Worm (Caenorhabditis elegans) whole organism, young adult: ENCODE measurements around the gene arle-14.

Experiments used
- B0035.1 ChIP-seq: sonication (generic microtip); optimal IDR thresholded peaks from 2 replicates; lab custom pipeline; 2016; ENCODE audit warnings: missing genetic modification characterization, mild to moderate bottlenecking, missing compliant biosample characterization, missing genotype, missing genetic modification reagents
- B0261.1 ChIP-seq: sonication (generic microtip); optimal IDR thresholded peaks from 2 replicates; lab custom pipeline; 2016; ENCODE audit warnings: mild to moderate bottlenecking, missing genetic modification characterization, moderate library complexity, missing compliant biosample characterization
- B0336.3 ChIP-seq: fragments of 200-800 bp; sonication (Bioruptor generic); IDR thresholded peaks from 2 replicates; pipeline ENCODE4 v1.3.6; 2022; ENCODE audit warnings: missing genetic modification characterization, missing compliant biosample characterization
- C17E4.6 ChIP-seq: fragments of 200-800 bp; sonication (Bioruptor generic); IDR thresholded peaks from 2 replicates; pipeline ENCODE4 v1.3.6; 2022; ENCODE audit warnings: missing genetic modification reagents, missing genetic modification characterization, missing compliant biosample characterization
- F10E7.11 ChIP-seq: sonication (generic microtip); optimal IDR thresholded peaks from 2 replicates; lab custom pipeline; 2017; ENCODE audit warnings: mild to moderate bottlenecking, missing genetic modification characterization, moderate library complexity, missing compliant biosample characterization
- F23B12.7 ChIP-seq: sonication (generic microtip); optimal IDR thresholded peaks from 2 replicates; lab custom pipeline; 2017; ENCODE audit warnings: missing genetic modification characterization, mild to moderate bottlenecking, missing compliant biosample characterization, antibody characterized with exemption, moderate library complexity; ENCODE audit not compliant: insufficient read depth
- F37B4.10 ChIP-seq: fragments of 200-800 bp; sonication (Bioruptor generic); IDR thresholded peaks from 2 replicates; pipeline ENCODE4 v1.3.6; 2022; ENCODE audit warnings: missing genetic modification characterization, missing compliant biosample characterization
- F52B5.7 ChIP-seq: sonication (generic microtip); optimal IDR thresholded peaks from 2 replicates; lab custom pipeline; 2016; ENCODE audit warnings: mild to moderate bottlenecking, missing genetic modification characterization, missing compliant biosample characterization
- F55B11.4 ChIP-seq: sonication (generic microtip); optimal IDR thresholded peaks from 2 replicates; lab custom pipeline; 2016; ENCODE audit warnings: missing compliant biosample characterization, missing genetic modification characterization, borderline replicate concordance; ENCODE audit not compliant: insufficient read depth
- F57C9.4 ChIP-seq: sonication (generic microtip); optimal IDR thresholded peaks from 2 replicates; lab custom pipeline; 2017; ENCODE audit warnings: mild to moderate bottlenecking, missing genetic modification characterization, missing compliant biosample characterization
- K12H6.12 ChIP-seq: fragments of 200-800 bp; sonication (Bioruptor generic); optimal IDR thresholded peaks from 2 replicates; lab custom pipeline; 2018; ENCODE audit warnings: mild to moderate bottlenecking, missing genetic modification characterization, missing compliant biosample characterization
- Y56A3A.18 ChIP-seq: fragments of 200-800 bp; sonication (Bioruptor generic); IDR thresholded peaks from 2 replicates; pipeline ENCODE4 v1.3.6; 2022; ENCODE audit warnings: missing genetic modification reagents, missing genetic modification characterization, missing compliant biosample characterization
- Y67H2A.10 ChIP-seq: fragments of 200-800 bp; sonication (Bioruptor generic); conservative IDR thresholded peaks from 2 replicates; pipeline ENCODE4 v1.3.6; 2022; ENCODE audit warnings: missing genetic modification reagents, missing genetic modification characterization, missing compliant biosample characterization
- ama-1 ChIP-seq, 3 experiments: fragments of 150-350 bp in 1 of 3; sonication (generic microtip) in 2 of 3; optimal IDR thresholded peaks; 2 replicates each; lab custom pipeline; 2014 to 2018; ENCODE audit warnings: missing biosample characterization in 2 of 3, missing genetic modification characterization in 2 of 3, missing genetic modification reagents in 2 of 3
- ceh-100 ChIP-seq: fragments of 200-800 bp; sonication (Bioruptor generic); IDR thresholded peaks from 2 replicates; pipeline ENCODE4 v1.3.6; 2022; ENCODE audit warnings: missing genetic modification reagents, missing genetic modification characterization, missing compliant biosample characterization
- ceh-58 ChIP-seq: fragments of 200-800 bp; sonication (Bioruptor generic); IDR thresholded peaks from 2 replicates; pipeline ENCODE4 v1.3.6; 2022; ENCODE audit warnings: missing genetic modification characterization, missing compliant biosample characterization
- chd-7 ChIP-seq: sonication (generic microtip); optimal IDR thresholded peaks from 2 replicates; lab custom pipeline; 2016; ENCODE audit warnings: mild to moderate bottlenecking, missing genetic modification characterization, moderate library complexity, missing compliant biosample characterization
- dox-1 ChIP-seq: fragments of 200-800 bp; sonication (Bioruptor generic); IDR thresholded peaks from 2 replicates; pipeline ENCODE4 v1.3.6; 2022; ENCODE audit warnings: missing genetic modification reagents, missing genetic modification characterization, missing compliant biosample characterization
- egl-18 ChIP-seq: fragments of 200-800 bp; sonication (Bioruptor generic); IDR thresholded peaks from 2 replicates; pipeline ENCODE4 v1.3.6; 2022; ENCODE audit warnings: missing genetic modification reagents, missing genetic modification characterization, missing compliant biosample characterization
- egl-44 ChIP-seq: fragments of 200-800 bp; sonication (Bioruptor generic); IDR thresholded peaks from 2 replicates; pipeline ENCODE4 v1.3.6; 2022; ENCODE audit warnings: missing genetic modification reagents, missing genetic modification characterization, missing compliant biosample characterization
- fkh-3 ChIP-seq: sonication (generic microtip); optimal IDR thresholded peaks from 2 replicates; lab custom pipeline; 2016; ENCODE audit warnings: mild to moderate bottlenecking, missing genetic modification characterization, missing compliant biosample characterization
- hlh-26 ChIP-seq: fragments of 200-800 bp; sonication (Bioruptor generic); conservative IDR thresholded peaks from 2 replicates; pipeline ENCODE4 v1.3.6; 2022; ENCODE audit warnings: missing genetic modification reagents, missing genetic modification characterization, missing compliant biosample characterization
- hmg-1.2 ChIP-seq: fragments of 200-800 bp; sonication (Bioruptor generic); IDR thresholded peaks from 2 replicates; pipeline ENCODE4 v1.3.6; 2022; ENCODE audit warnings: missing genetic modification reagents, missing genetic modification characterization, missing compliant biosample characterization
- hrde-1 ChIP-seq: sonication (generic microtip); optimal IDR thresholded peaks from 2 replicates; lab custom pipeline; 2016; ENCODE audit warnings: missing genetic modification characterization, mild to moderate bottlenecking, missing compliant biosample characterization, moderate library complexity, missing genotype, missing genetic modification reagents, borderline replicate concordance
- lag-1 ChIP-seq: fragments of 200-800 bp; sonication (Bioruptor generic); IDR thresholded peaks from 2 replicates; pipeline ENCODE4 v1.3.6; 2022; ENCODE audit warnings: missing genetic modification reagents, missing genetic modification characterization, missing compliant biosample characterization
- let-526 ChIP-seq: fragments of 200-800 bp; sonication (Bioruptor generic); IDR thresholded peaks from 2 replicates; pipeline ENCODE4 v1.3.6; 2022; ENCODE audit warnings: missing genetic modification reagents, missing genetic modification characterization, missing compliant biosample characterization
- lin-26 ChIP-seq: fragments of 200-800 bp; sonication (Bioruptor generic); IDR thresholded peaks from 2 replicates; pipeline ENCODE4 v1.3.6; 2022; ENCODE audit warnings: missing genetic modification reagents, missing genetic modification characterization, missing compliant biosample characterization
- lsl-1 ChIP-seq: fragments of 200-800 bp; sonication (Bioruptor generic); optimal IDR thresholded peaks from 2 replicates; lab custom pipeline; 2018; ENCODE audit warnings: mild to moderate bottlenecking, missing genetic modification characterization, moderate library complexity, missing compliant biosample characterization
- madf-3 ChIP-seq: fragments of 200-800 bp; sonication (Bioruptor generic); IDR thresholded peaks from 2 replicates; pipeline ENCODE4 v1.3.6; 2022; ENCODE audit warnings: missing genetic modification reagents, missing genetic modification characterization, missing compliant biosample characterization
- madf-6 ChIP-seq: fragments of 200-800 bp; sonication (Bioruptor generic); IDR thresholded peaks from 2 replicates; pipeline ENCODE4 v1.3.6; 2022; ENCODE audit warnings: missing genetic modification reagents, missing genetic modification characterization, missing compliant biosample characterization
- mcd-1 ChIP-seq: fragments of 200-800 bp; sonication (Bioruptor generic); IDR thresholded peaks from 2 replicates; pipeline ENCODE4 v1.3.6; 2022; ENCODE audit warnings: missing genetic modification reagents, missing genetic modification characterization, missing compliant biosample characterization
- nhr-80 ChIP-seq: sonication (generic microtip); optimal IDR thresholded peaks from 2 replicates; lab custom pipeline; 2016; ENCODE audit warnings: missing genetic modification characterization, missing compliant biosample characterization
- rpc-1 ChIP-seq, 2 experiments: fragments of 150-350 bp in 1 of 2; sonication (generic microtip) in 1 of 2; optimal IDR thresholded peaks; 2 replicates each; lab custom pipeline; 2014 to 2018; ENCODE audit warnings: missing biosample characterization in 1 of 2, missing genetic modification characterization in 1 of 2, missing genetic modification reagents in 1 of 2, missing genotype in 1 of 2
- sea-2 ChIP-seq: fragments of 200-800 bp; sonication (Bioruptor generic); IDR thresholded peaks from 2 replicates; pipeline ENCODE4 v1.3.6; 2022; ENCODE audit warnings: missing genetic modification characterization, missing compliant biosample characterization
- snpc-4 ChIP-seq, 5 experiments: fragments of 150-350 bp in 1 of 5; sonication (generic microtip) in 4 of 5; optimal IDR thresholded peaks; 2 replicates each; lab custom pipeline; 2014 to 2018; ENCODE audit warnings: missing genetic modification characterization in 5 of 5, missing biosample characterization in 3 of 5, antibody characterized with exemption in 2 of 5, mild to moderate bottlenecking in 2 of 5, missing compliant biosample characterization in 2 of 5, missing genotype in 2 of 5, moderate library complexity in 2 of 5, missing genetic modification reagents in 1 of 5
- somi-1 ChIP-seq: fragments of 200-800 bp; sonication (Bioruptor generic); optimal IDR thresholded peaks from 2 replicates; lab custom pipeline; 2018; ENCODE audit warnings: mild to moderate bottlenecking, missing genetic modification characterization, missing compliant biosample characterization
- tbx-9 ChIP-seq: sonication (generic microtip); optimal IDR thresholded peaks from 2 replicates; lab custom pipeline; 2016; ENCODE audit warnings: borderline replicate concordance, missing genetic modification characterization, inconsistent platforms, missing compliant biosample characterization
- ztf-18 ChIP-seq: sonication (generic microtip); optimal IDR thresholded peaks from 2 replicates; lab custom pipeline; 2016; ENCODE audit warnings: missing genotype, mild to moderate bottlenecking, missing genetic modification characterization, missing compliant biosample characterization
- ztf-22 ChIP-seq: fragments of 200-800 bp; sonication (Bioruptor generic); optimal IDR thresholded peaks from 2 replicates; lab custom pipeline; 2018; ENCODE audit warnings: mild to moderate bottlenecking, missing genetic modification characterization, moderate library complexity, missing compliant biosample characterization
- ztf-25 ChIP-seq: fragments of 200-800 bp; sonication (Bioruptor generic); IDR thresholded peaks from 2 replicates; pipeline ENCODE4 v1.3.6; 2022; ENCODE audit warnings: missing genetic modification reagents, missing genetic modification characterization, missing compliant biosample characterization
- ztf-26 ChIP-seq: sonication (generic microtip); optimal IDR thresholded peaks from 2 replicates; lab custom pipeline; 2017; ENCODE audit warnings: missing genetic modification characterization, missing compliant biosample characterization
- ztf-3 ChIP-seq: fragments of 200-800 bp; sonication (Bioruptor generic); optimal IDR thresholded peaks from 2 replicates; lab custom pipeline; 2018; ENCODE audit warnings: mild to moderate bottlenecking, missing genetic modification characterization, missing compliant biosample characterization

arle-14 gene

ce11 chrIII:5715467-5715866, 22.8 kb downstream of the arle-14 start (continued):
- TF ChIP-seq snpc-4 (GFP tag; optimal IDR thresholded peaks at IDR 0.05; lab: Kevin White, UChicago) (no peak), snpc-4 (tag; optimal IDR thresholded peaks at IDR 0.05; lab: Kevin White, UChicago) (peak in 2 of 4 experiments; percentile 38), C17E4.6 (no peak), F57C9.4 (tag; lab: Kevin White, UChicago) (no peak), lsl-1 (no peak), chd-7 (tag; lab: Kevin White, UChicago) (peak; percentile 11), K12H6.12 (no peak), F37B4.10 (no peak), ceh-100 (GFP tag; lab: Robert Waterston, UW) (no peak)

- peak; percentile 0 for TF ChIP-seq ama-1 (optimal IDR thresholded peaks at IDR 0.05; lab: Kevin White, UChicago)
- no peak for TF ChIP-seq ama-1 (GFP tag; optimal IDR thresholded peaks at IDR 0.05; lab: Kevin White, UChicago)
- TF ChIP-seq hrde-1 (tag; lab: Kevin White, UChicago): peak; percentile 22
- TF ChIP-seq ztf-3: no peak
- 0 out of 2 replicates have a peak, but pooled peaks have one; percentile 21 for TF ChIP-seq hmg-1.2 (GFP tag; lab: Robert Waterston, UW)
- 0 out of 2 replicates have a peak, but pooled peaks have one; percentile 14 for TF ChIP-seq madf-6 (GFP tag; lab: Robert Waterston, UW)
- no peak for TF ChIP-seq rpc-1 (optimal IDR thresholded peaks at IDR 0.05; lab: Kevin White, UChicago)
- no peak for TF ChIP-seq rpc-1 (tag; optimal IDR thresholded peaks at IDR 0.05; lab: Kevin White, UChicago)
- TF ChIP-seq B0336.3 (GFP tag; lab: Robert Waterston, UW): peak; percentile 17; the same call in 1 of the 2 replicates
- TF ChIP-seq lin-26: 0 out of 2 replicates have a peak, but pooled peaks have one; percentile 31
- TF ChIP-seq egl-18: no peak
- no peak for TF ChIP-seq fkh-3 (tag; lab: Kevin White, UChicago)
- TF ChIP-seq F55B11.4: no peak
- 0 out of 2 replicates have a peak, but pooled peaks have one; percentile 5 for TF ChIP-seq mcd-1 (GFP tag; lab: Robert Waterston, UW)
These were observed 24.6 kb downstream of the arle-14 start for ce11 chrIII:5717173-5717748.

DNA sequence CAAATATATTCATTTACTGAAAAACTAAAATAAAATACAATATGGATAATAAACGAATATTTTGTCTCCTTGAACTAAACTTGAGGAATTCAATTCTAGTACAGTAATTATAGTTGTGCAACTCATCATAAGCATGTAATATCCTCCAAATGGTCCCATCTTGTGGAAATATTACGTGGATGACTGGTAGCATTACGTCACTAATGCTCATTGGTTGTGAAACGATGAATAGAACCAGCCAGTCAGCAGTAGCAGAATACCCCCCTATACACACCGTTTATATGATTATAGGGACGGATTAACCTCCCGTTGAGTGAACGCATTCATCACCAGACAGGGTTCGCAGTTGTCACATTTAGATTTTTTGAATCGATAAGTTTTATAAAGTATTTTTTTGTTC, 25.7 kb downstream of the arle-14 start:
- TF ChIP-seq sea-2 (GFP tag; lab: Robert Waterston, UW): no peak
- no peak for TF ChIP-seq dox-1
- TF ChIP-seq Y67H2A.10: no peak
- TF ChIP-seq somi-1 (GFP tag; lab: Kevin White, UChicago): no peak
- TF ChIP-seq ceh-58: no peak
- TF ChIP-seq F52B5.7 (tag; lab: Kevin White, UChicago): no peak
- no peak for TF ChIP-seq Y56A3A.18 (GFP tag; lab: Robert Waterston, UW)
- TF ChIP-seq madf-3 (GFP tag; lab: Robert Waterston, UW): no peak
- TF ChIP-seq B0261.1 (tag; lab: Kevin White, UChicago): no peak
- TF ChIP-seq tbx-9: no peak
- TF ChIP-seq ztf-25 (GFP tag; lab: Robert Waterston, UW): no peak
- TF ChIP-seq ztf-26 (tag; lab: Kevin White, UChicago): no peak

- TF ChIP-seq ztf-22 (no peak), lag-1 (GFP tag; lab: Robert Waterston, UW) (no peak), nhr-80 (tag; lab: Kevin White, UChicago) (no peak), let-526 (GFP tag; lab: Robert Waterston, UW) (no peak), ztf-18 (tag; lab: Kevin White, UChicago) (no peak), F10E7.11 (tag; lab: Kevin White, UChicago) (no peak), hlh-26 (GFP tag; lab: Robert Waterston, UW) (no peak), B0035.1 (tag; lab: Kevin White, UChicago) (no peak), egl-44 (GFP tag; lab: Robert Waterston, UW) (no peak), egl-18 (no peak), ztf-3 (no peak), F23B12.7 (tag; lab: Kevin White, UChicago) (no peak)
These were observed 26.6 kb downstream of the arle-14 start for ce11 chrIII:5719105-5719831.
